Worm (Caenorhabditis elegans) whole organism, late embryonic: ENCODE measurements around the gene acl-13.
A peak's percentile ranks its signal among the peaks of the same experiment; 100 is the strongest.

ENCODE experiments used
- C08G9.2 ChIP-seq: sonication (generic microtip); optimal IDR thresholded peaks from 2 replicates; lab custom pipeline; 2016; ENCODE audit warnings: mild to moderate bottlenecking, missing genetic modification characterization, moderate library complexity, missing compliant biosample characterization
- C38D4.7 ChIP-seq: fragments of 200-800 bp; sonication (Bioruptor generic); optimal IDR thresholded peaks from 2 replicates; lab custom pipeline; 2018; ENCODE audit warnings: mild to moderate bottlenecking, missing genetic modification characterization, moderate library complexity, missing compliant biosample characterization
- K02D7.2 ChIP-seq: sonication (generic microtip); optimal IDR thresholded peaks from 2 replicates; lab custom pipeline; 2017; ENCODE audit warnings: mild to moderate bottlenecking, missing genetic modification characterization, missing compliant biosample characterization
- T23F11.4 ChIP-seq: fragments of 200-800 bp; sonication (Bioruptor generic); optimal IDR thresholded peaks from 2 replicates; lab custom pipeline; 2018; ENCODE audit warnings: mild to moderate bottlenecking, missing genetic modification characterization, missing compliant biosample characterization
- ceh-14 ChIP-seq: sonication (generic microtip); optimal IDR thresholded peaks from 2 replicates; lab custom pipeline; 2016; ENCODE audit warnings: missing genotype, missing genetic modification characterization, missing compliant biosample characterization
- ceh-18 ChIP-seq: sonication (generic microtip); optimal IDR thresholded peaks from 2 replicates; lab custom pipeline; 2016; ENCODE audit warnings: missing genetic modification characterization, missing compliant biosample characterization
- ceh-19 ChIP-seq: fragments of 200-800 bp; sonication (Bioruptor generic); optimal IDR thresholded peaks from 2 replicates; lab custom pipeline; 2018; ENCODE audit warnings: mild to moderate bottlenecking, missing genetic modification characterization, missing compliant biosample characterization
- ceh-24 ChIP-seq: sonication (generic microtip); optimal IDR thresholded peaks from 2 replicates; lab custom pipeline; 2016; ENCODE audit warnings: mild to moderate bottlenecking, missing genetic modification characterization, missing compliant biosample characterization
- ceh-30 ChIP-seq: fragments of 150-350 bp; optimal IDR thresholded peaks from 2 replicates; lab custom pipeline; 2014; ENCODE audit warnings: missing biosample characterization, missing genetic modification characterization
- ceh-31 ChIP-seq: sonication (generic microtip); optimal IDR thresholded peaks from 2 replicates; lab custom pipeline; 2016; ENCODE audit warnings: missing genetic modification characterization, missing compliant biosample characterization
- ceh-45 ChIP-seq: fragments of 200-800 bp; sonication (Bioruptor generic); IDR thresholded peaks from 2 replicates; pipeline ENCODE4 v1.3.6; 2022; ENCODE audit warnings: missing genetic modification reagents, missing genetic modification characterization, missing compliant biosample characterization
- ceh-6 ChIP-seq: fragments of 200-800 bp; sonication (Bioruptor generic); optimal IDR thresholded peaks from 2 replicates; lab custom pipeline; 2018; ENCODE audit warnings: mild to moderate bottlenecking, missing genetic modification characterization, missing compliant biosample characterization
- ceh-9 ChIP-seq: sonication (generic microtip); optimal IDR thresholded peaks from 2 replicates; lab custom pipeline; 2016; ENCODE audit warnings: mild to moderate bottlenecking, missing genetic modification characterization, inconsistent platforms, missing compliant biosample characterization
- che-1 ChIP-seq: sonication (generic microtip); optimal IDR thresholded peaks from 2 replicates; lab custom pipeline; 2016; ENCODE audit warnings: mild to moderate bottlenecking, missing genetic modification characterization, missing compliant biosample characterization
- dmd-4 ChIP-seq: sonication (generic microtip); optimal IDR thresholded peaks from 2 replicates; lab custom pipeline; 2016; ENCODE audit warnings: borderline replicate concordance, missing genetic modification characterization, missing compliant biosample characterization
- dve-1 ChIP-seq: sonication (generic microtip); optimal IDR thresholded peaks from 2 replicates; lab custom pipeline; 2017; ENCODE audit warnings: antibody characterized with exemption, mild to moderate bottlenecking, missing genetic modification characterization, missing compliant biosample characterization
- elt-2 ChIP-seq: sonication (generic microtip); optimal IDR thresholded peaks from 2 replicates; lab custom pipeline; 2016; ENCODE audit warnings: missing genetic modification reagents, missing genetic modification characterization, missing compliant biosample characterization
- eyg-1 ChIP-seq: sonication (generic microtip); optimal IDR thresholded peaks from 2 replicates; lab custom pipeline; 2016; ENCODE audit warnings: missing genotype, missing genetic modification characterization, missing compliant biosample characterization
- gmeb-2 ChIP-seq: sonication (generic microtip); optimal IDR thresholded peaks from 2 replicates; lab custom pipeline; 2016; ENCODE audit warnings: missing genetic modification characterization, inconsistent platforms, missing compliant biosample characterization
- hlh-13 ChIP-seq: fragments of 200-800 bp; sonication (Bioruptor generic); optimal IDR thresholded peaks from 2 replicates; lab custom pipeline; 2018; ENCODE audit warnings: mild to moderate bottlenecking, missing genetic modification characterization, missing compliant biosample characterization
- hlh-15 ChIP-seq: sonication (generic microtip); optimal IDR thresholded peaks from 2 replicates; lab custom pipeline; 2016; ENCODE audit warnings: missing genetic modification characterization, missing compliant biosample characterization
- hlh-30 ChIP-seq: sonication (generic microtip); optimal IDR thresholded peaks from 2 replicates; lab custom pipeline; 2017; ENCODE audit warnings: antibody characterized with exemption, missing genetic modification characterization, missing compliant biosample characterization; ENCODE audit not compliant: insufficient read depth
- hlh-6 ChIP-seq: sonication (generic microtip); optimal IDR thresholded peaks from 2 replicates; lab custom pipeline; 2016; ENCODE audit warnings: missing genotype, missing genetic modification characterization, missing compliant biosample characterization
- hlh-8 ChIP-seq: sonication (generic microtip); optimal IDR thresholded peaks from 2 replicates; lab custom pipeline; 2016; ENCODE audit warnings: missing genotype, missing genetic modification characterization, missing compliant biosample characterization
- lim-6 ChIP-seq: sonication (generic microtip); optimal IDR thresholded peaks from 2 replicates; lab custom pipeline; 2016; ENCODE audit warnings: missing genetic modification characterization, missing compliant biosample characterization
- npax-4 ChIP-seq: sonication (generic microtip); optimal IDR thresholded peaks from 2 replicates; lab custom pipeline; 2016; ENCODE audit warnings: missing genetic modification characterization, missing compliant biosample characterization
- pha-2 ChIP-seq: sonication (generic microtip); optimal IDR thresholded peaks from 2 replicates; lab custom pipeline; 2017; ENCODE audit warnings: mild to moderate bottlenecking, missing genetic modification characterization, missing compliant biosample characterization
- sox-2 ChIP-seq: fragments of 200-800 bp; sonication (Bioruptor generic); IDR thresholded peaks from 2 replicates; pipeline ENCODE4 v1.3.6; 2022; ENCODE audit warnings: missing genetic modification reagents, missing genetic modification characterization, missing compliant biosample characterization
- tbx-7 ChIP-seq: sonication (generic microtip); optimal IDR thresholded peaks from 2 replicates; lab custom pipeline; 2016; ENCODE audit warnings: missing genotype, missing genetic modification characterization, missing compliant biosample characterization
- ttx-3 ChIP-seq: sonication (generic microtip); optimal IDR thresholded peaks from 2 replicates; lab custom pipeline; 2016; ENCODE audit warnings: missing genetic modification reagents, missing genetic modification characterization, missing compliant biosample characterization
- unc-3 ChIP-seq, 2 experiments: fragments of 200-800 bp in 1 of 2; sonication (Bioruptor generic) in 1 of 2; sonication (generic microtip) in 1 of 2; conservative IDR thresholded peaks in 1 of 2; optimal IDR thresholded peaks in 1 of 2; 2 replicates each; pipeline versions ENCODE4 v1.3.6 to Lab custom; 2016 to 2022; ENCODE audit warnings: missing compliant biosample characterization in 2 of 2, missing genetic modification characterization in 2 of 2, missing genetic modification reagents in 1 of 2
- unc-42 ChIP-seq: sonication (generic microtip); optimal IDR thresholded peaks from 2 replicates; lab custom pipeline; 2016; ENCODE audit warnings: missing genotype, missing genetic modification characterization, missing compliant biosample characterization
- ztf-16 ChIP-seq: sonication (generic microtip); optimal IDR thresholded peaks from 2 replicates; lab custom pipeline; 2017; ENCODE audit warnings: missing genetic modification characterization, missing compliant biosample characterization

The acl-13 gene

DNA sequence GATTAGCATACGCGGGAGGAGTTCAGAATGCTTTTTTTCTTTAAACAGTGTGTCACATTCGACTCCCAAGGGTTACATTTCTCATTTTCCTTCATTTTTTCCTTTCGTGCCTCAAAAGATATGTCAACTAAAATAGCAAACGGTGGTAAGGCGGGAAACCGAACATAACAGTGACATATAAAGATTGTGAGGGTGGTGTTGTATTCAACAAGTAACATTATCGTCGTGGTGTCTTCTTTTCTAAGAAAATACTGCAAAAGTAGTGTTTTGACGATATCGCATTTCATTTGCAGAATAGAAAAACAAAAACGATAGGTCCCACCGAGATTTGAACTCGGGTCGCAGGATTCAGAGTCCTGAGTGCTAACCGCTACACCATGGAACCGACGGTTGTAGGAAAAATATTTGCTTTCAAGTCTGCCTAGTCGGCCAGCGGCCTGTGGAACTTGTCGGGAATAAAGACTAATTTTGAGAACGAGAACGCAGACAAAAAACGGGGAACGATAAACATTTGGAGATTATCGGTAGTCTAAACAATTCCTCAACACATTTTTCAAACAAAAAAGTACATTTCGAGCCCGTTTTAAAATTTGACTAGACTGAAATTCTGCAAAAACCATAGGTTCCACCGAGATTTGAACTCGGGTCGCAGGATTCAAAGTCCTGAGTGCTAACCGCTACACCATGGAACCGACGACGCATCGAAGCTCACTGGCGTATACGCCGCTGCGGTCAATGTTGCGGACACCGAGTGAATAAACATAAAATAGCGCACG, 6.5 kb downstream of the acl-13 start (continued):
- TF ChIP-seq pha-2 (tag; lab: Kevin White, UChicago) (no peak), sox-2 (no peak), eyg-1 (tag; lab: Kevin White, UChicago) (no peak), ttx-3 (no peak), tbx-7 (tag; lab: Kevin White, UChicago) (no peak), ceh-6 (GFP tag; lab: Kevin White, UChicago) (no peak), ztf-16 (no peak), C38D4.7 (GFP tag; lab: Kevin White, UChicago) (peak; percentile 40), ceh-24 (tag; lab: Kevin White, UChicago) (no peak), hlh-30 (tag; lab: Kevin White, UChicago) (no peak), hlh-8 (tag; lab: Kevin White, UChicago) (no peak), K02D7.2 (tag; lab: Kevin White, UChicago) (no peak), ceh-30 (tag; lab: Kevin White, UChicago) (no peak), hlh-6 (tag; lab: Kevin White, UChicago) (peak; percentile 44), gmeb-2 (tag; lab: Kevin White, UChicago) (no peak), npax-4 (tag; lab: Kevin White, UChicago) (no peak), lim-6 (tag; lab: Kevin White, UChicago) (no peak), hlh-15 (tag; lab: Kevin White, UChicago) (no peak), C08G9.2 (tag; lab: Kevin White, UChicago) (no peak), ceh-45 (GFP tag; lab: Robert Waterston, UW) (no peak), dmd-4 (tag; lab: Kevin White, UChicago) (no peak), che-1 (tag; lab: Kevin White, UChicago) (peak; percentile 34), ceh-9 (tag; lab: Kevin White, UChicago) (no peak), elt-2 (tag; lab: Kevin White, UChicago) (no peak)

- peak; percentile 43; the same call in 1 of the 2 replicates for TF ChIP-seq unc-3 (GFP tag; conservative IDR thresholded peaks at IDR 0.05; lab: Robert Waterston, UW)
- no peak for TF ChIP-seq unc-3 (tag; optimal IDR thresholded peaks at IDR 0.05; lab: Kevin White, UChicago)
- no peak for TF ChIP-seq hlh-13
- peak; percentile 58 for TF ChIP-seq elt-2 (tag; lab: Kevin White, UChicago)
- peak; percentile 13 for TF ChIP-seq ceh-14 (tag; lab: Kevin White, UChicago)
- peak; percentile 22 for TF ChIP-seq ceh-19 (GFP tag; lab: Kevin White, UChicago)
- TF ChIP-seq ceh-18 (tag; lab: Kevin White, UChicago), result peak; percentile 31
- TF ChIP-seq T23F11.4 (GFP tag; lab: Kevin White, UChicago), result peak; percentile 27
- TF ChIP-seq unc-42 (tag; lab: Kevin White, UChicago), result peak; percentile 62
- peak; percentile 37 for TF ChIP-seq C38D4.7 (GFP tag; lab: Kevin White, UChicago)
- no peak for TF ChIP-seq dve-1 (tag; lab: Kevin White, UChicago)
- TF ChIP-seq npax-4 (tag; lab: Kevin White, UChicago), result peak; percentile 20
- TF ChIP-seq ceh-6 (GFP tag; lab: Kevin White, UChicago), result peak; percentile 33
- TF ChIP-seq lim-6 (tag; lab: Kevin White, UChicago), result no peak
- TF ChIP-seq ceh-31 (tag; lab: Kevin White, UChicago), result no peak
Measured at ce11 chrIV:12417536-12418195, 7.4 kb downstream of the acl-13 start, which contains the start of gene F08G5.3. F08G5.3 (minus strand) TSS chrIV:12417586.

DNA sequence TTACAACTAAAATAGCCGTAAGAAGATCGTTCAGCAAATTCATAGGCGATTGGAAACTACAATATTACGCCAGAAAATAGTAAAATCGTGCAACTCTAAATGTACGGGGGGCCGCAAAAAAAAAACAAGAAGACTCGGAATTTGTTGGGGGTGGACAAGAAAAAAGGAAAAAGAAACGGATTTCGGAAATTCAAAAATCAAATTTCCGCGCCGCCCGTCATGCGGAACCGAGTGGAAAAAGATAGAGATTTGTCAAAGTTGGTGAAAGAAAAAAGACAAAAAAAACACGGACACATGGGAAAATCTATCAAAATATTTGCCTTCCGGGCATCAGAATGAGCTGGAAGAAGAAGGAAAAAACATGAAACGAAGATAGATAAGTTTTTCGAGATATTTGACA, 9.0 kb downstream of the acl-13 start:
- TF ChIP-seq unc-42 (tag; lab: Kevin White, UChicago) (peak; percentile 86), ceh-31 (tag; lab: Kevin White, UChicago) (no peak)
